Worm (Caenorhabditis elegans) whole organism, midembryonic: Measurements from ENCODE around the gene pef-1.

Experiments used
- T22C8.4 ChIP-seq: fragments of 200-800 bp; sonication (Bioruptor generic); IDR thresholded peaks from 2 replicates; pipeline ENCODE4 v1.3.6; 2022; ENCODE audit warnings: missing genetic modification characterization, missing compliant biosample characterization
- cog-1 ChIP-seq: sonication (generic microtip); optimal IDR thresholded peaks from 2 replicates; lab custom pipeline; 2016; ENCODE audit warnings: missing genetic modification characterization, missing compliant biosample characterization
- flt-1 ChIP-seq: fragments of 200-800 bp; sonication (Bioruptor generic); IDR thresholded peaks from 2 replicates; pipeline ENCODE4 v1.3.6; 2022; ENCODE audit warnings: missing genetic modification characterization, missing compliant biosample characterization
- klf-2 ChIP-seq: fragments of 200-800 bp; sonication (Bioruptor generic); conservative IDR thresholded peaks from 2 replicates; pipeline ENCODE4 v1.3.6; 2022; ENCODE audit warnings: missing genetic modification reagents, missing genetic modification characterization, missing compliant biosample characterization
- med-1 ChIP-seq: sonication (generic microtip); optimal IDR thresholded peaks from 2 replicates; lab custom pipeline; 2017; ENCODE audit warnings: missing genetic modification characterization, mild to moderate bottlenecking, missing compliant biosample characterization, antibody characterized with exemption, missing genetic modification reagents; ENCODE audit not compliant: insufficient read depth
- ref-1 ChIP-seq: fragments of 200-800 bp; sonication (Bioruptor generic); conservative IDR thresholded peaks from 2 replicates; pipeline ENCODE4 v1.3.6; 2022; ENCODE audit warnings: missing genetic modification reagents, missing genetic modification characterization, missing compliant biosample characterization
- tab-1 ChIP-seq: fragments of 200-800 bp; sonication (Bioruptor generic); IDR thresholded peaks from 2 replicates; pipeline ENCODE4 v1.3.6; 2022; ENCODE audit warnings: missing genetic modification characterization, missing compliant biosample characterization
- ztf-23 ChIP-seq: fragments of 200-800 bp; sonication (Bioruptor generic); IDR thresholded peaks from 2 replicates; pipeline ENCODE4 v1.3.6; 2022; ENCODE audit warnings: missing genetic modification reagents, missing genetic modification characterization, missing compliant biosample characterization
- ztf-29 ChIP-seq: fragments of 200-800 bp; sonication (Bioruptor generic); IDR thresholded peaks from 2 replicates; pipeline ENCODE4 v1.3.6; 2022; ENCODE audit warnings: missing genetic modification reagents, missing genetic modification characterization, missing compliant biosample characterization

- TF ChIP-seq flt-1 (GFP tag; lab: Robert Waterston, UW), result no peak
- TF ChIP-seq ref-1 (GFP tag; lab: Robert Waterston, UW), result no peak
- no peak for TF ChIP-seq T22C8.4 (GFP tag; lab: Robert Waterston, UW)
- no peak for TF ChIP-seq med-1
- TF ChIP-seq tab-1 (GFP tag; lab: Robert Waterston, UW), result no peak
- TF ChIP-seq klf-2 (GFP tag; lab: Robert Waterston, UW), result no peak
- no peak for TF ChIP-seq ztf-23
- no peak for TF ChIP-seq ztf-29 (GFP tag; lab: Robert Waterston, UW)
- no peak for TF ChIP-seq cog-1 (tag; lab: Kevin White, UChicago)
Observed at ce11 chrIII:901600-902250, 24.4 kb downstream of the pef-1 start.
